Fruit fly (Drosophila melanogaster) whole organism, embryonic: ENCODE results near the gene esc.

Experiments
- CG11695 ChIP-seq: fragments of 200-800 bp; sonication (Bioruptor generic); IDR thresholded peaks from 3 replicates; pipeline ENCODE4 v1.3.6; 2022; ENCODE audit warnings: missing biosample characterization, missing genetic modification characterization
- CG11723 ChIP-seq: fragments of 200-800 bp; sonication (Bioruptor generic); optimal IDR thresholded peaks from 2 replicates; lab custom pipeline; 2017; ENCODE audit warnings: missing biosample characterization, mild to moderate bottlenecking, missing genetic modification characterization
- CG12219 ChIP-seq: fragments of 200-800 bp; sonication (Bioruptor generic); optimal IDR thresholded peaks from 3 replicates; lab custom pipeline; 2018; ENCODE audit warnings: missing biosample characterization, mild to moderate bottlenecking, missing genetic modification characterization
- CG15514 ChIP-seq: fragments of 200-800 bp; sonication (Bioruptor generic); optimal IDR thresholded peaks from 3 replicates; lab custom pipeline; 2017; ENCODE audit warnings: missing biosample characterization, missing genetic modification characterization, mild to moderate bottlenecking, moderate library complexity, missing genetic modification reagents
- CG17361 ChIP-seq: fragments of 200-800 bp; sonication (Bioruptor generic); IDR thresholded peaks from 3 replicates; pipeline ENCODE4 v1.3.6; 2022; ENCODE audit warnings: missing biosample characterization, missing genetic modification characterization
- CG17385 ChIP-seq: fragments of 200-800 bp; sonication (Bioruptor generic); optimal IDR thresholded peaks from 3 replicates; lab custom pipeline; 2018; ENCODE audit warnings: missing biosample characterization, mild to moderate bottlenecking, missing genetic modification characterization
- CG2889 ChIP-seq: fragments of 200-800 bp; sonication (Bioruptor generic); IDR thresholded peaks from 3 replicates; pipeline ENCODE4 v1.3.6; 2022; ENCODE audit warnings: missing biosample characterization, missing genetic modification characterization
- CG31441 ChIP-seq: fragments of 200-800 bp; sonication (Bioruptor generic); IDR thresholded peaks from 2 replicates; pipeline ENCODE4 v1.3.6; 2022; ENCODE audit warnings: missing biosample characterization, missing genetic modification characterization
- CG34422 ChIP-seq: fragments of 200-800 bp; sonication (Bioruptor generic); IDR thresholded peaks from 3 replicates; pipeline ENCODE4 v1.3.6; 2022; ENCODE audit warnings: missing biosample characterization, missing genetic modification characterization
- CG7357 ChIP-seq: fragments of 200-800 bp; sonication (Bioruptor generic); IDR thresholded peaks from 3 replicates; pipeline ENCODE4 v1.3.6; 2022; ENCODE audit warnings: missing biosample characterization, missing genetic modification characterization
- CG7556 ChIP-seq: fragments of 200-800 bp; sonication (Bioruptor generic); optimal IDR thresholded peaks from 2 replicates; lab custom pipeline; 2017; ENCODE audit warnings: missing biosample characterization, mild to moderate bottlenecking, missing genetic modification characterization
- CG7987 ChIP-seq: fragments of 200-800 bp; sonication (Bioruptor generic); optimal IDR thresholded peaks from 2 replicates; lab custom pipeline; 2018; ENCODE audit warnings: missing biosample characterization, mild to moderate bottlenecking, missing genetic modification characterization, moderate library complexity
- Dbx ChIP-seq: fragments of 200-800 bp; sonication (Bioruptor generic); IDR thresholded peaks from 3 replicates; pipeline ENCODE4 v1.3.6; 2022; ENCODE audit warnings: missing biosample characterization, missing genetic modification characterization
- E2f1 ChIP-seq: fragments of 200-800 bp; sonication (Bioruptor generic); IDR thresholded peaks from 2 replicates; pipeline ENCODE4 v1.3.6; 2022; ENCODE audit warnings: missing biosample characterization, missing genetic modification characterization
- ERR ChIP-seq: fragments of 200-800 bp; sonication (Bioruptor generic); optimal IDR thresholded peaks from 2 replicates; lab custom pipeline; 2016; ENCODE audit warnings: missing biosample characterization, missing genetic modification characterization
- Hand ChIP-seq: fragments of 200-800 bp; sonication (Bioruptor generic); optimal IDR thresholded peaks from 2 replicates; lab custom pipeline; 2017; ENCODE audit warnings: mild to moderate bottlenecking, missing biosample characterization, missing genetic modification reagents, missing genetic modification characterization
- Hey ChIP-seq: fragments of 200-800 bp; sonication (Bioruptor generic); optimal IDR thresholded peaks from 3 replicates; lab custom pipeline; 2018; ENCODE audit warnings: missing biosample characterization, mild to moderate bottlenecking, missing genetic modification characterization
- Hmr ChIP-seq: fragments of 200-800 bp; sonication (Bioruptor generic); optimal IDR thresholded peaks from 3 replicates; lab custom pipeline; 2017; ENCODE audit warnings: mild to moderate bottlenecking, missing biosample characterization, missing genetic modification reagents, missing genetic modification characterization
- Lim3 ChIP-seq: fragments of 200-800 bp; sonication (Bioruptor generic); IDR thresholded peaks from 2 replicates; pipeline ENCODE4 v1.3.6; 2022; ENCODE audit warnings: missing biosample characterization, missing genetic modification characterization
- Mes4 ChIP-seq: fragments of 200-800 bp; sonication (Bioruptor generic); optimal IDR thresholded peaks from 2 replicates; lab custom pipeline; 2016; ENCODE audit warnings: missing biosample characterization, missing genetic modification characterization
- Mrtf ChIP-seq: fragments of 200-800 bp; sonication (Bioruptor generic); IDR thresholded peaks from 3 replicates; pipeline ENCODE4 v1.3.6; 2022; ENCODE audit warnings: missing biosample characterization, missing genetic modification characterization
- NFAT ChIP-seq: fragments of 200-800 bp; sonication (Bioruptor generic); IDR thresholded peaks from 2 replicates; pipeline ENCODE4 v1.3.6; 2022; ENCODE audit warnings: missing biosample characterization, missing genetic modification characterization
- Nf-YC ChIP-seq: fragments of 200-800 bp; optimal IDR thresholded peaks from 3 replicates; lab custom pipeline; 2019; ENCODE audit warnings: missing biosample characterization, mild to moderate bottlenecking, missing genetic modification characterization, moderate library complexity
- Pdp1 ChIP-seq, 2 experiments: fragments of 200-800 bp; sonication (Bioruptor generic); optimal IDR thresholded peaks; 3 replicates each; lab custom pipeline; 2016; ENCODE audit warnings: missing biosample characterization in 2 of 2, missing genetic modification characterization in 2 of 2, mild to moderate bottlenecking in 1 of 2, moderate library complexity in 1 of 2
- ash1 ChIP-seq: fragments of 200-800 bp; sonication (Bioruptor generic); optimal IDR thresholded peaks from 2 replicates; lab custom pipeline; 2018; ENCODE audit warnings: missing biosample characterization, mild to moderate bottlenecking, missing genetic modification characterization
- caup ChIP-seq: fragments of 200-800 bp; sonication (Bioruptor generic); optimal IDR thresholded peaks from 3 replicates; lab custom pipeline; 2017; ENCODE audit warnings: missing biosample characterization, mild to moderate bottlenecking, missing genetic modification characterization, moderate library complexity; ENCODE audit not compliant: severe bottlenecking
- cg ChIP-seq: fragments of 200-800 bp; sonication (Bioruptor generic); optimal IDR thresholded peaks from 3 replicates; lab custom pipeline; 2019; ENCODE audit warnings: missing biosample characterization, mild to moderate bottlenecking, missing genetic modification characterization, moderate library complexity
- chinmo ChIP-seq: fragments of 200-800 bp; sonication (Bioruptor generic); IDR thresholded peaks from 4 replicates; pipeline ENCODE4 v1.3.6; 2022; ENCODE audit warnings: missing biosample characterization, missing genetic modification characterization; ENCODE audit not compliant: partially characterized antibody
- ci ChIP-seq: fragments of 200-800 bp; sonication (Bioruptor generic); IDR thresholded peaks from 3 replicates; pipeline ENCODE4 v1.3.6; 2022; ENCODE audit warnings: missing biosample characterization, missing genetic modification characterization
- crol ChIP-seq: fragments of 200-800 bp; sonication (Bioruptor generic); IDR thresholded peaks from 2 replicates; pipeline ENCODE4 v1.3.6; 2022; ENCODE audit warnings: missing biosample characterization, missing genetic modification characterization
- dpn ChIP-seq, 2 experiments: fragments of 200-800 bp; sonication (Bioruptor generic); optimal IDR thresholded peaks; 3 replicates each; lab custom pipeline; 2016; ENCODE audit warnings: missing biosample characterization in 2 of 2, missing genetic modification characterization in 2 of 2
- ems ChIP-seq: fragments of 200-800 bp; sonication (Bioruptor generic); optimal IDR thresholded peaks from 3 replicates; lab custom pipeline; 2016; ENCODE audit warnings: missing biosample characterization, missing genetic modification characterization
- exex ChIP-seq: fragments of 200-800 bp; sonication (Bioruptor generic); optimal IDR thresholded peaks from 4 replicates; lab custom pipeline; 2018; ENCODE audit warnings: missing biosample characterization, mild to moderate bottlenecking, missing genetic modification characterization, moderate library complexity
- fu2 ChIP-seq: fragments of 200-800 bp; sonication (Bioruptor generic); optimal IDR thresholded peaks from 2 replicates; lab custom pipeline; 2016; ENCODE audit warnings: missing biosample characterization, missing genetic modification characterization
- gcm ChIP-seq: fragments of 200-800 bp; sonication (Bioruptor generic); optimal IDR thresholded peaks from 2 replicates; lab custom pipeline; 2019; ENCODE audit warnings: missing biosample characterization, mild to moderate bottlenecking, missing genetic modification characterization, moderate library complexity
- gsb-n ChIP-seq: fragments of 200-800 bp; sonication (Bioruptor generic); optimal IDR thresholded peaks from 3 replicates; lab custom pipeline; 2018; ENCODE audit warnings: missing biosample characterization, mild to moderate bottlenecking, missing genetic modification characterization
- her ChIP-seq: fragments of 200-800 bp; sonication (Bioruptor generic); optimal IDR thresholded peaks from 2 replicates; lab custom pipeline; 2016; ENCODE audit warnings: missing biosample characterization, missing genetic modification characterization
- insv ChIP-seq, 2 experiments: fragments of 200-800 bp; sonication (Bioruptor generic); optimal IDR thresholded peaks; 3 replicates each; lab custom pipeline; 2016 to 2018; ENCODE audit warnings: missing biosample characterization in 2 of 2, missing genetic modification characterization in 2 of 2
- kah ChIP-seq: fragments of 200-800 bp; sonication (Bioruptor generic); optimal IDR thresholded peaks from 2 replicates; lab custom pipeline; 2018; ENCODE audit warnings: missing biosample characterization, mild to moderate bottlenecking, missing genetic modification characterization
- kni ChIP-seq: fragments of 200-800 bp; sonication (Bioruptor generic); optimal IDR thresholded peaks from 3 replicates; lab custom pipeline; 2017; ENCODE audit warnings: mild to moderate bottlenecking, missing biosample characterization, missing genetic modification reagents, missing genetic modification characterization
- mirr ChIP-seq: fragments of 200-800 bp; sonication (Bioruptor generic); optimal IDR thresholded peaks from 3 replicates; lab custom pipeline; 2018; ENCODE audit warnings: missing biosample characterization, mild to moderate bottlenecking, missing genetic modification characterization
- onecut ChIP-seq: fragments of 200-800 bp; sonication (Bioruptor generic); IDR thresholded peaks from 2 replicates; pipeline ENCODE4 v1.3.6; 2022; ENCODE audit warnings: missing biosample characterization, missing genetic modification characterization
- otp ChIP-seq: fragments of 200-800 bp; sonication (Bioruptor generic); IDR thresholded peaks from 3 replicates; pipeline ENCODE4, ENCODE4 v1.3.6; 2022; ENCODE audit warnings: missing biosample characterization, missing genetic modification characterization
- repo ChIP-seq: fragments of 200-800 bp; sonication (Bioruptor generic); optimal IDR thresholded peaks from 2 replicates; lab custom pipeline; 2016; ENCODE audit warnings: missing biosample characterization, missing genetic modification characterization
- run ChIP-seq: fragments of 200-800 bp; sonication (Bioruptor generic); optimal IDR thresholded peaks from 3 replicates; lab custom pipeline; 2018; ENCODE audit warnings: missing biosample characterization, mild to moderate bottlenecking, missing genetic modification characterization
- scrt ChIP-seq: fragments of 200-800 bp; sonication (Bioruptor generic); optimal IDR thresholded peaks from 2 replicates; lab custom pipeline; 2018; ENCODE audit warnings: missing biosample characterization, mild to moderate bottlenecking, missing genetic modification characterization, moderate library complexity
- sug ChIP-seq: fragments of 200-800 bp; optimal IDR thresholded peaks from 2 replicates; lab custom pipeline; 2019; ENCODE audit warnings: missing biosample characterization, mild to moderate bottlenecking, missing genetic modification characterization, moderate library complexity
- tll ChIP-seq, 2 experiments: fragments of 200-800 bp in 1 of 2; fragments of >200 bp in 1 of 2; sonication (Bioruptor generic) in 1 of 2; optimal IDR thresholded peaks; 2 replicates each; lab custom pipeline; 2017 to 2019; ENCODE audit warnings: missing biosample characterization in 2 of 2, missing genetic modification characterization in 2 of 2, mild to moderate bottlenecking in 1 of 2, moderate library complexity in 1 of 2
- vvl ChIP-seq: fragments of 200-800 bp; sonication (Bioruptor generic); IDR thresholded peaks from 2 replicates; pipeline ENCODE4 v1.3.6; 2022; ENCODE audit warnings: missing biosample characterization, missing genetic modification characterization

esc gene

dm6 chr2L:11807697-11808226, 21.4 kb downstream of the esc start (continued):
- TF ChIP-seq NFAT: peak; percentile 68
- TF ChIP-seq cg (GFP tag; lab: Kevin White, UChicago): peak; percentile 98
- peak; percentile 9; the same call in 1 of the 2 replicates for TF ChIP-seq E2f1 (GFP tag; lab: Robert Waterston, UW)
- TF ChIP-seq chinmo (GFP tag; lab: Robert Waterston, UW): peak; percentile 98
- 0 out of 3 replicates have a peak, but pooled peaks have one; percentile 32 for TF ChIP-seq CG11695 (GFP tag; lab: Robert Waterston, UW)
- TF ChIP-seq onecut: peak; percentile 57
- peak; percentile 36 for TF ChIP-seq ash1
- TF ChIP-seq ERR: peak; percentile 27
- peak; percentile 48 for TF ChIP-seq repo (GFP tag; lab: Kevin White, UChicago)
- TF ChIP-seq gsb-n (tag; lab: Kevin White, UChicago): peak; percentile 22
- TF ChIP-seq sug (tag; lab: Kevin White, UChicago): peak; percentile 59
- peak; percentile 12 for TF ChIP-seq Hand (GFP tag; lab: Kevin White, UChicago)
- TF ChIP-seq exex (tag; lab: Kevin White, UChicago): peak; percentile 37
- peak; percentile 71 for TF ChIP-seq run
- TF ChIP-seq CG31441 (GFP tag; lab: Robert Waterston, UW): no peak
- peak; percentile 65 for TF ChIP-seq mirr (GFP tag; lab: Kevin White, UChicago)
- peak; percentile 72; the same call in 1 of the 3 replicates for TF ChIP-seq CG34422 (GFP tag; lab: Robert Waterston, UW)
- TF ChIP-seq dpn (GFP tag; optimal IDR thresholded peaks at IDR 0.05; lab: Kevin White, UChicago): peak in 1 of 2 experiments; percentile 5
- TF ChIP-seq CG7357 (GFP tag; lab: Robert Waterston, UW): no peak
- TF ChIP-seq CG7987: peak; percentile 55
- TF ChIP-seq CG11723 (GFP tag; lab: Kevin White, UChicago): no peak
- TF ChIP-seq tll (GFP tag; optimal IDR thresholded peaks at IDR 0.05; lab: Kevin White, UChicago): peak in 1 of 2 experiments; percentile 10
- no peak for TF ChIP-seq CG7556 (GFP tag; lab: Kevin White, UChicago)
- peak; percentile 10 for TF ChIP-seq ems (GFP tag; lab: Kevin White, UChicago)
- TF ChIP-seq Pdp1 (GFP tag; optimal IDR thresholded peaks at IDR 0.05; lab: Kevin White, UChicago): peak in 1 of 2 experiments; percentile 13
- TF ChIP-seq Dbx (GFP tag; lab: Robert Waterston, UW): peak; percentile 68; the same call in 2 of the 3 replicates
- peak; percentile 60 for TF ChIP-seq vvl (GFP tag; lab: Robert Waterston, UW)
- TF ChIP-seq CG17361 (GFP tag; lab: Robert Waterston, UW): no peak
- TF ChIP-seq ci (GFP tag; lab: Robert Waterston, UW): peak; percentile 80
- peak; percentile 55 for TF ChIP-seq Nf-YC
- peak; percentile 57 for TF ChIP-seq caup (GFP tag; lab: Kevin White, UChicago)
- peak; percentile 27 for TF ChIP-seq CG17385 (GFP tag; lab: Kevin White, UChicago)
- peak; percentile 88 for TF ChIP-seq kni (GFP tag; lab: Kevin White, UChicago)
- no peak for TF ChIP-seq Lim3 (GFP tag; lab: Robert Waterston, UW)
- TF ChIP-seq CG12219: peak; percentile 9
- peak; percentile 25 for TF ChIP-seq gcm (GFP tag; lab: Kevin White, UChicago)
- TF ChIP-seq kah (GFP tag; lab: Kevin White, UChicago): peak; percentile 5
- TF ChIP-seq her (GFP tag; lab: Kevin White, UChicago): peak; percentile 34
- TF ChIP-seq CG15514 (GFP tag; lab: Kevin White, UChicago): peak; percentile 27
- peak; percentile 57 for TF ChIP-seq Hmr (GFP tag; lab: Kevin White, UChicago)
- no peak for TF ChIP-seq CG2889 (GFP tag; lab: Robert Waterston, UW)
- peak; percentile 51; the same call in 1 of the 3 replicates for TF ChIP-seq otp (GFP tag; lab: Robert Waterston, UW)
- TF ChIP-seq fu2: no peak
- TF ChIP-seq Mrtf (GFP tag; lab: Robert Waterston, UW): no peak
- peak; percentile 48 for TF ChIP-seq Mes4 (GFP tag; lab: Kevin White, UChicago)
- TF ChIP-seq Hey (tag; lab: Kevin White, UChicago): peak; percentile 34
- peak; percentile 64 for TF ChIP-seq scrt (GFP tag; lab: Kevin White, UChicago)
- TF ChIP-seq crol (GFP tag; lab: Robert Waterston, UW): peak; percentile 100
- TF ChIP-seq insv (GFP tag; optimal IDR thresholded peaks at IDR 0.05; lab: Kevin White, UChicago): peak in 1 of 2 experiments; percentile 42
